Worm (Caenorhabditis elegans) whole organism, L4 larva: ENCODE data around the gene C08F8.3.

Experiments
- ZK546.5 ChIP-seq, 2 experiments: sonication (generic microtip); optimal IDR thresholded peaks; 2 replicates each; lab custom pipeline; 2017; ENCODE audit warnings: missing biosample characterization in 2 of 2, missing genetic modification characterization in 2 of 2
- nhr-111 ChIP-seq: fragments of 200-800 bp; sonication (Bioruptor generic); optimal IDR thresholded peaks from 2 replicates; lab custom pipeline; 2018; ENCODE audit warnings: mild to moderate bottlenecking, missing genetic modification characterization, missing compliant biosample characterization
- nhr-42 ChIP-seq: fragments of 200-800 bp; sonication (Bioruptor generic); IDR thresholded peaks from 2 replicates; pipeline ENCODE4 v1.3.6; 2022; ENCODE audit warnings: missing genetic modification characterization, missing compliant biosample characterization
- nhr-77 ChIP-seq: fragments of 150-350 bp; optimal IDR thresholded peaks from 2 replicates; lab custom pipeline; 2014; ENCODE audit warnings: missing biosample characterization, missing genetic modification characterization
- zfp-2 ChIP-seq: sonication (generic microtip); optimal IDR thresholded peaks from 2 replicates; lab custom pipeline; 2016; ENCODE audit warnings: mild to moderate bottlenecking, missing genetic modification characterization, missing compliant biosample characterization

ce11 chrIV:11176967-11177366, 22.1 kb downstream of the C08F8.3 start, which contains the start of gene rap-3:
- TF ChIP-seq nhr-111 (GFP tag; lab: Kevin White, UChicago) (no peak), nhr-42 (GFP tag; lab: Robert Waterston, UW) (no peak), zfp-2 (no peak), nhr-77 (tag; lab: Kevin White, UChicago) (no peak), ZK546.5 (tag; optimal IDR thresholded peaks at IDR 0.05; lab: Kevin White, UChicago) (no peak)
